Fruit fly (Drosophila melanogaster): ENCODE measurements around the gene lmgB.
A peak's percentile ranks its signal among the peaks of the same experiment; 100 is the strongest.

The lmgB gene

DNA sequence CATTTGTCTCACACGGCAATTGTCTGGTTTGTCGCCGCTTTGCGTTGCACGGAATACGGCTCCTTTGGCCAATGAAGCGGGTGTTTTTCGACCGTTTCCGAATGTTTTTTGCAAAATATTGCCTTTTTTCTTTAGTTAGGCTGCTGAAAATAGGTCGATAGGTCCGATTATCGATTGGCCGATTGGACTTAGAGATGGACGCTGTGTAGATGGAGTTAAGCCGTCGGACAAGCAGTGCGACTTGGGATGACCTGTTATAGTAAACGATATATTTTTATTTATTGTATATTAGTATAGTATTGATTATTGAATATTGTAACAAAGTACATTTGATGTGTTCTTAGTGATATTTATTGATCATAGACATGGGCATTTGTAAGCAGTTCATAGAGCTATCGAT lies at the start of gene lmgB, which contains the start of gene lmgA (continued):
- peak; percentile 44 for TF ChIP-seq Lhr (GFP tag; optimal IDR thresholded peaks at IDR 0.05)
- peak; percentile 57 for TF ChIP-seq vfl (GFP tag; optimal IDR thresholded peaks at IDR 0.05)
- TF ChIP-seq CG8388 (GFP tag; optimal IDR thresholded peaks at IDR 0.05), result peak; percentile 8
- peak; percentile 73 for TF ChIP-seq CG3995 (GFP tag; optimal IDR thresholded peaks at IDR 0.05)
- peak; percentile 52 for TF ChIP-seq YL-1 (GFP tag; optimal IDR thresholded peaks at IDR 0.05)
- 0 out of 2 replicates have a peak, but pooled peaks have one; percentile 19 for TF ChIP-seq CG16779 (GFP tag; IDR thresholded peaks at IDR 0.05)
- TF ChIP-seq pzg (GFP tag; optimal IDR thresholded peaks at IDR 0.05), result peak; percentile 80
- TF ChIP-seq gsb-n (tag; optimal IDR thresholded peaks at IDR 0.05), result no peak
- peak; percentile 47 for TF ChIP-seq CG12155 (GFP tag; optimal IDR thresholded peaks at IDR 0.05)
- TF ChIP-seq CG15011 (GFP tag; optimal IDR thresholded peaks at IDR 0.05), result no peak
- no peak for TF ChIP-seq usp (GFP tag; optimal IDR thresholded peaks at IDR 0.05)
- peak; percentile 1 for TF ChIP-seq slou (GFP tag; optimal IDR thresholded peaks at IDR 0.05)
- no peak for TF ChIP-seq CG7271 (tag; optimal IDR thresholded peaks at IDR 0.05)
- no peak for TF ChIP-seq Trl (optimal IDR thresholded peaks at IDR 0.05)
- peak; percentile 7 for TF ChIP-seq Trl (GFP tag; optimal IDR thresholded peaks at IDR 0.05)
- peak; percentile 35 for TF ChIP-seq grau (tag; optimal IDR thresholded peaks at IDR 0.05)
- peak; percentile 14 for TF ChIP-seq CG9727 (GFP tag; optimal IDR thresholded peaks at IDR 0.05)
- TF ChIP-seq dm (GFP tag; optimal IDR thresholded peaks at IDR 0.05), result no peak
- TF ChIP-seq Asciz (GFP tag; optimal IDR thresholded peaks at IDR 0.05), result no peak
- TF ChIP-seq chinmo (GFP tag; IDR thresholded peaks at IDR 0.05; ENCODE audit: partially characterized antibody), result peak; percentile 46; the same call in 3 of the 4 replicates
- peak; percentile 27 for TF ChIP-seq CG7839 (tag; optimal IDR thresholded peaks at IDR 0.05)
- TF ChIP-seq tin (GFP tag; optimal IDR thresholded peaks at IDR 0.05), result peak; percentile 64
- no peak for TF ChIP-seq Hey (tag; optimal IDR thresholded peaks at IDR 0.05)
- peak; percentile 68 for TF ChIP-seq CG10267 (tag; optimal IDR thresholded peaks at IDR 0.05)
- peak; percentile 87 for TF ChIP-seq CG7963 (GFP tag; IDR thresholded peaks at IDR 0.05; ENCODE audit: partially characterized antibody)
- TF ChIP-seq CG12391 (tag; optimal IDR thresholded peaks at IDR 0.05), result peak; percentile 70
- peak; percentile 12; the same call in 1 of the 2 replicates for TF ChIP-seq lmd (GFP tag; IDR thresholded peaks at IDR 0.05)
- peak; percentile 76 for TF ChIP-seq zen2 (GFP tag; IDR thresholded peaks at IDR 0.05; ENCODE audit: partially characterized antibody)
- no peak for TF ChIP-seq CG34376 (GFP tag; optimal IDR thresholded peaks at IDR 0.05)
- TF ChIP-seq CG13775 (GFP tag; optimal IDR thresholded peaks at IDR 0.05), result peak; percentile 40
- TF ChIP-seq CG31441 (GFP tag; IDR thresholded peaks at IDR 0.05), result peak; percentile 45; the same call in 1 of the 2 replicates
- peak; percentile 95 for TF ChIP-seq Hr3 (GFP tag; optimal IDR thresholded peaks at IDR 0.05)
- peak; percentile 29 for TF ChIP-seq CG9817 (tag; optimal IDR thresholded peaks at IDR 0.05)
- no peak for TF ChIP-seq CG11723 (GFP tag; optimal IDR thresholded peaks at IDR 0.05)
- TF ChIP-seq peb (GFP tag; IDR thresholded peaks at IDR 0.05), result no peak
- no peak for TF ChIP-seq ewg (GFP tag; optimal IDR thresholded peaks at IDR 0.05)
- no peak for TF ChIP-seq CG33557 (GFP tag; optimal IDR thresholded peaks at IDR 0.05)
- TF ChIP-seq Med (GFP tag), result peak; percentile 81
- TF ChIP-seq CG17829 (tag; optimal IDR thresholded peaks at IDR 0.05), result peak; percentile 64
- TF ChIP-seq NFAT (GFP tag; IDR thresholded peaks at IDR 0.05), result peak; percentile 25; the same call in 1 of the 2 replicates
- peak; percentile 3 for TF ChIP-seq twi (tag; optimal IDR thresholded peaks at IDR 0.05)
- TF ChIP-seq Dll (GFP tag; IDR thresholded peaks at IDR 0.05; ENCODE audit: partially characterized antibody), result peak; percentile 90
- TF ChIP-seq ato (GFP tag; IDR thresholded peaks at IDR 0.05; ENCODE audit: partially characterized antibody), result peak; percentile 89
- peak; percentile 6 for TF ChIP-seq nerfin-1 (tag; optimal IDR thresholded peaks at IDR 0.05)
- peak; percentile 94 for TF ChIP-seq CG31365 (tag; optimal IDR thresholded peaks at IDR 0.05)
- TF ChIP-seq Xbp1 (GFP tag; optimal IDR thresholded peaks at IDR 0.05), result peak; percentile 72
- peak; percentile 16 for TF ChIP-seq CG15696 (tag; optimal IDR thresholded peaks at IDR 0.05)
- TF ChIP-seq GATAe (GFP tag; conservative IDR thresholded peaks at IDR 0.05), result no peak
- TF ChIP-seq ci (GFP tag; IDR thresholded peaks at IDR 0.05), result peak; percentile 36; the same call in 1 of the 3 replicates
- TF ChIP-seq Sry-δ (GFP tag; optimal IDR thresholded peaks at IDR 0.05), result peak; percentile 89
